Worm (Caenorhabditis elegans) whole organism, young adult: ENCODE measurements around the gene bath-23.

Experiments used
- unc-130 ChIP-seq: sonication (generic microtip); optimal IDR thresholded peaks from 2 replicates; lab custom pipeline; 2016; ENCODE audit warnings: missing genetic modification reagents, missing genetic modification characterization, missing compliant biosample characterization
- ztf-26 ChIP-seq: sonication (generic microtip); optimal IDR thresholded peaks from 2 replicates; lab custom pipeline; 2017; ENCODE audit warnings: missing genetic modification characterization, missing compliant biosample characterization

ce11 chrII:3376789-3377188 is 5.7 kb downstream of the bath-23 start, which contains the start of gene bath-9:
- TF ChIP-seq ztf-26 (no peak), unc-130 (GFP tag; lab: Kevin White, UChicago) (no peak)
